Fruit fly (Drosophila melanogaster): ENCODE results near the gene slou.
A peak's percentile ranks its signal among the peaks of the same experiment; 100 is the strongest.

The slou gene

DNA sequence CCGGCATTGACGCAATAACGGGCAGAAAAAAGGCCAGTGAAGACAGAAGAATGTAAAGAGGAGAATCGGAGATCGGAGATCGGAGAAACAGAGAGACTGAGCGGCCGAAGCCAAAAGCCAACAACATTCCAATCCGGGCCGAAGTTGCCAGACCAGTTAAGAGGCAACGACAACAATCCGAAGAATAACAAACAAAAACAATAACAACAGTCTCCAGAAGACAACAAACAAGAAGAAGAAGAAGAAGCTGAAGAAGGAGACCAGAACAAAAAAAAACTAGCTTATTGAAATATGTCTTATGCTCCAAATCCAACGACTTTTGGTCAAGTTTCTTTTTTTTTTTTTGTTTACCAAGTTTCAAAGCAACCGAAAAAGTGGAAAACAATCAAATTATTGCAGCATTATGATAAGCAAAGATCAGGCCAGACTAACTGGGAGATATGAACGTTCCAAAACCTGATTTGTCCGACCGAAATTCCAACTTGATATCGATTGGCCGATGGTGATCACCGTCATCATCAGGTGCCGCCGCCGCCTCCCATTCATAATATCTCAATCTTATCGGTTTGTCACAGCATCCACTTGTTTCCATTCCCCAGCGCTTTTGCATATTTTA lies 26.7 kb upstream of the slou start (continued):
- TF ChIP-seq sqz (GFP tag; optimal IDR thresholded peaks at IDR 0.05): peak; percentile 57
- TF ChIP-seq C15 (GFP tag; IDR thresholded peaks at IDR 0.05): no peak
- TF ChIP-seq tll (GFP tag; optimal IDR thresholded peaks at IDR 0.05): no peak
- TF ChIP-seq CG2120 (GFP tag; optimal IDR thresholded peaks at IDR 0.05): no peak
- peak; percentile 51 for TF ChIP-seq pros (GFP tag; optimal IDR thresholded peaks at IDR 0.05)
- TF ChIP-seq Rx (GFP tag; IDR thresholded peaks at IDR 0.05): no peak
- TF ChIP-seq CG9609 (GFP tag; optimal IDR thresholded peaks at IDR 0.05): no peak
- TF ChIP-seq ssp (GFP tag; IDR thresholded peaks at IDR 0.05): no peak
- TF ChIP-seq nom (GFP tag; optimal IDR thresholded peaks at IDR 0.05): no peak
- peak; percentile 65 for TF ChIP-seq onecut (GFP tag; IDR thresholded peaks at IDR 0.05)
- no peak for TF ChIP-seq Sox100B (GFP tag; optimal IDR thresholded peaks at IDR 0.05)
- TF ChIP-seq pzg (GFP tag; optimal IDR thresholded peaks at IDR 0.05): no peak

DNA sequence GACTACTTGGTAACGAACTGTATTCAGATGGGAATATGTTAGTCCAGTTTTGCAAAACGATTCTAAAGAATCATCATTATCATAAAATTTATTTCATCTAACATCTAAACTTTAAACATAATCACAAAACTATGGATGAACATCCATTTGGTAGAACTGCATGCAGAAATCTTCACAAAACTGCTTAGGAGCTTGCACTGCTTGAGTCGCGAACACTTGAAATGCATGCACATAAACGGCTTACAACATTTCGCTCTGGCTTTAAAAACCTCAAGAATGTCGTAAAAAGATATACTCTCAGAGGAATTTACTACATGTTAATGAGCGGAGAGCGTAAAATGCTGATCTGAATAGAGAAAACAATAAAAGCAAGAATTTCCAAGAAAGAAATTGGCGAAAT lies 26.1 kb upstream of the slou start:
- TF ChIP-seq CG9817 (tag; optimal IDR thresholded peaks at IDR 0.05) (no peak), D (optimal IDR thresholded peaks at IDR 0.05) (no peak), D (GFP tag; optimal IDR thresholded peaks at IDR 0.05) (no peak), CG11504 (tag; optimal IDR thresholded peaks at IDR 0.05) (peak; percentile 64), fd96Cb (tag; optimal IDR thresholded peaks at IDR 0.05) (no peak), CG31365 (tag; optimal IDR thresholded peaks at IDR 0.05) (peak; percentile 68), Dfd (GFP tag; optimal IDR thresholded peaks at IDR 0.05) (peak in 1 of 2 experiments; percentile 1)

DNA sequence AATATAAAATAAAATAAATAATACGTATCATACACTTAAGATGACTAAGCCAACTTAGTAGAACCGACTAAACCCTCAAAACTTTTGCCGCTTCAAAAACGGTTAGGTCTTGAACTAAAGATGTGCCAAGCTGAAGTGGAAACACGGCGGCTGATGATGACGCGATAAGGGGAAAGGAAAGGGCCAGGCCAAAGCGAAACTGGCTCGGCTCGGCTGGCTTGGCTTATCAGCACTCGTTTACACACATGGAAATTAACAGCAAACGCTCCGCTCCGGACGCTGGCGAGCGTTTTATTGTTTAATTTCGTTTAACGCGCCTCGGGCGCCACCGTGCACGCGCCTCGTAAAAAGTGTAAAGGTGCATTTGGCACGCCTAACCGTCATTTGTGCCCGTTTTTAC lies 25.7 kb upstream of the slou start:
- TF ChIP-seq CG1024 (GFP tag; IDR thresholded peaks at IDR 0.05) (no peak), NFAT (GFP tag; IDR thresholded peaks at IDR 0.05) (peak; percentile 16; the same call in 1 of the 2 replicates), croc (GFP tag; conservative IDR thresholded peaks at IDR 0.05) (no peak), CG6175 (GFP tag; IDR thresholded peaks at IDR 0.05) (no peak), CoRest (tag; optimal IDR thresholded peaks at IDR 0.05) (no peak), Dip2 (GFP tag; IDR thresholded peaks at IDR 0.05) (no peak), lmd (GFP tag; IDR thresholded peaks at IDR 0.05) (no peak), Trl (optimal IDR thresholded peaks at IDR 0.05) (no peak), Trl (GFP tag; optimal IDR thresholded peaks at IDR 0.05) (no peak), wor (GFP tag; IDR thresholded peaks at IDR 0.05) (no peak), CG12769 (tag; optimal IDR thresholded peaks at IDR 0.05) (peak; percentile 44), Atf-2 (GFP tag; optimal IDR thresholded peaks at IDR 0.05) (no peak), CG11696 (GFP tag; IDR thresholded peaks at IDR 0.05) (no peak), Sox102F (GFP tag; optimal IDR thresholded peaks at IDR 0.05) (no peak), CG8924 (tag; optimal IDR thresholded peaks at IDR 0.05) (no peak), CG18262 (tag; optimal IDR thresholded peaks at IDR 0.05) (no peak), pfk (GFP tag; optimal IDR thresholded peaks at IDR 0.05) (no peak), CG2875 (GFP tag; optimal IDR thresholded peaks at IDR 0.05) (no peak), danr (GFP tag; IDR thresholded peaks at IDR 0.05) (no peak), dm (GFP tag; optimal IDR thresholded peaks at IDR 0.05) (no peak), CG7928 (GFP tag; optimal IDR thresholded peaks at IDR 0.05) (no peak), CG7987 (GFP tag; optimal IDR thresholded peaks at IDR 0.05) (peak; percentile 3), Stat92E (GFP tag; optimal IDR thresholded peaks at IDR 0.05) (no peak), CG8290 (GFP tag; optimal IDR thresholded peaks at IDR 0.05) (no peak), CG8290 (tag; optimal IDR thresholded peaks at IDR 0.05) (peak in 1 of 2 experiments; percentile 35), Ssrp (tag; optimal IDR thresholded peaks at IDR 0.05) (no peak), zf30C (GFP tag; optimal IDR thresholded peaks at IDR 0.05) (no peak), CG15479 (GFP tag; optimal IDR thresholded peaks at IDR 0.05) (no peak), cwo (GFP tag; optimal IDR thresholded peaks at IDR 0.05) (peak; percentile 36), Doc2 (GFP tag; IDR thresholded peaks at IDR 0.05) (no peak)

Data from whole organism, embryonic.